Worm (Caenorhabditis elegans) whole organism, mixed stage, embryonic: ENCODE measurements around the gene Y116F11B.8.

Experiments
- bed-3 ChIP-seq: fragments of 200-800 bp; sonication (Bioruptor generic); optimal IDR thresholded peaks from 3 replicates; lab custom pipeline; 2018; ENCODE audit warnings: mild to moderate bottlenecking, missing genetic modification characterization, moderate library complexity, missing compliant biosample characterization
- lin-32 ChIP-seq: fragments of 200-800 bp; sonication (Bioruptor generic); optimal IDR thresholded peaks from 2 replicates; lab custom pipeline; 2018; ENCODE audit warnings: mild to moderate bottlenecking, missing genetic modification characterization, missing compliant biosample characterization
- nhr-12 ChIP-seq: fragments of 150-350 bp; optimal IDR thresholded peaks from 2 replicates; lab custom pipeline; 2014; ENCODE audit warnings: missing biosample characterization, missing genetic modification characterization
- pha-4 ChIP-seq: fragments of 150-350 bp; optimal IDR thresholded peaks from 2 replicates; lab custom pipeline; 2018; ENCODE audit warnings: missing biosample characterization, missing genetic modification reagents, missing genetic modification characterization

ce11 chrV:19822093-19822492 is 35.3 kb upstream of the Y116F11B.8 start, which contains the start of gene Y116F11B.17:
- TF ChIP-seq pha-4 (tag; lab: Kevin White, UChicago) (no peak), nhr-12 (no peak), bed-3 (GFP tag; lab: Kevin White, UChicago) (no peak), lin-32 (GFP tag; lab: Kevin White, UChicago) (no peak)
